Worm (Caenorhabditis elegans) whole organism, mixed stage, embryonic: ENCODE measurements around the gene srg-22.
"Not testable (repeated sequence)": the region's sequence is repeated elsewhere in the genome, so short reads cannot be mapped to it uniquely, and the experiment has no call there.

Source experiments
- M03D4.4 ChIP-seq: sonication (generic microtip); optimal IDR thresholded peaks from 2 replicates; lab custom pipeline; 2017; ENCODE audit warnings: mild to moderate bottlenecking, missing genetic modification characterization, missing compliant biosample characterization
- bed-3 ChIP-seq: fragments of 200-800 bp; sonication (Bioruptor generic); optimal IDR thresholded peaks from 3 replicates; lab custom pipeline; 2018; ENCODE audit warnings: mild to moderate bottlenecking, missing genetic modification characterization, moderate library complexity, missing compliant biosample characterization
- blmp-1 ChIP-seq: fragments of 150-350 bp; optimal IDR thresholded peaks from 2 replicates; lab custom pipeline; 2014; ENCODE audit warnings: missing biosample characterization, missing genetic modification characterization
- ceh-39 ChIP-seq: fragments of 150-350 bp; optimal IDR thresholded peaks from 2 replicates; lab custom pipeline; 2014; ENCODE audit warnings: missing biosample characterization, missing genetic modification characterization
- ceh-43 ChIP-seq: fragments of 200-800 bp; sonication (Bioruptor generic); optimal IDR thresholded peaks from 2 replicates; lab custom pipeline; 2018; ENCODE audit warnings: mild to moderate bottlenecking, missing genetic modification characterization, moderate library complexity, missing compliant biosample characterization
- ceh-83 ChIP-seq: fragments of 200-800 bp; sonication (Bioruptor generic); optimal IDR thresholded peaks from 2 replicates; lab custom pipeline; 2018; ENCODE audit warnings: mild to moderate bottlenecking, missing genetic modification characterization, missing compliant biosample characterization
- ces-1 ChIP-seq: fragments of 150-350 bp; optimal IDR thresholded peaks from 2 replicates; lab custom pipeline; 2014; ENCODE audit warnings: missing biosample characterization, missing genetic modification reagents, missing genetic modification characterization
- cnd-1 ChIP-seq: fragments of 200-800 bp; sonication (Bioruptor generic); optimal IDR thresholded peaks from 2 replicates; lab custom pipeline; 2018; ENCODE audit warnings: mild to moderate bottlenecking, missing genetic modification characterization, missing compliant biosample characterization
- drap-1 ChIP-seq: fragments of 200-800 bp; sonication (Bioruptor generic); optimal IDR thresholded peaks from 3 replicates; lab custom pipeline; 2018; ENCODE audit warnings: mild to moderate bottlenecking, missing genetic modification characterization, missing compliant biosample characterization
- elt-1 ChIP-seq: sonication (generic microtip); optimal IDR thresholded peaks from 2 replicates; lab custom pipeline; 2017; ENCODE audit warnings: missing genetic modification characterization, mild to moderate bottlenecking, missing compliant biosample characterization, antibody characterized with exemption, moderate library complexity, borderline replicate concordance; ENCODE audit not compliant: insufficient read depth
- elt-3 ChIP-seq: fragments of 150-350 bp; optimal IDR thresholded peaks from 2 replicates; lab custom pipeline; 2014; ENCODE audit warnings: missing biosample characterization, missing genetic modification characterization
- flh-1 ChIP-seq: fragments of 200-800 bp; sonication (Bioruptor generic); optimal IDR thresholded peaks from 2 replicates; lab custom pipeline; 2018; ENCODE audit warnings: mild to moderate bottlenecking, missing genetic modification characterization, moderate library complexity, missing compliant biosample characterization
- ham-2 ChIP-seq: fragments of 200-800 bp; sonication (Bioruptor generic); optimal IDR thresholded peaks from 2 replicates; lab custom pipeline; 2018; ENCODE audit warnings: mild to moderate bottlenecking, missing genetic modification characterization, missing compliant biosample characterization
- hlh-1 ChIP-seq: fragments of 150-350 bp; optimal IDR thresholded peaks from 2 replicates; lab custom pipeline; 2014; ENCODE audit warnings: missing biosample characterization, missing genetic modification reagents, missing genetic modification characterization
- lin-13 ChIP-seq: fragments of 150-350 bp; optimal IDR thresholded peaks from 2 replicates; lab custom pipeline; 2014; ENCODE audit warnings: missing biosample characterization, missing genetic modification characterization
- lin-32 ChIP-seq: fragments of 200-800 bp; sonication (Bioruptor generic); optimal IDR thresholded peaks from 2 replicates; lab custom pipeline; 2018; ENCODE audit warnings: mild to moderate bottlenecking, missing genetic modification characterization, missing compliant biosample characterization
- lsy-2 ChIP-seq: fragments of 150-350 bp; optimal IDR thresholded peaks from 2 replicates; lab custom pipeline; 2014; ENCODE audit warnings: missing biosample characterization, missing genetic modification characterization
- mep-1 ChIP-seq: fragments of 150-350 bp; optimal IDR thresholded peaks from 2 replicates; lab custom pipeline; 2017; ENCODE audit warnings: missing biosample characterization, missing genetic modification reagents, missing genetic modification characterization, inconsistent platforms
- mls-2 ChIP-seq: sonication (generic microtip); optimal IDR thresholded peaks from 2 replicates; lab custom pipeline; 2016; ENCODE audit warnings: mild to moderate bottlenecking, missing genetic modification characterization, moderate library complexity, missing compliant biosample characterization
- nhr-2 ChIP-seq: fragments of 150-350 bp; optimal IDR thresholded peaks from 2 replicates; lab custom pipeline; 2014; ENCODE audit warnings: missing biosample characterization, missing genetic modification characterization
- nhr-237 ChIP-seq: fragments of 150-350 bp; optimal IDR thresholded peaks from 2 replicates; lab custom pipeline; 2014; ENCODE audit warnings: missing biosample characterization, missing genetic modification characterization
- nhr-28 ChIP-seq: fragments of 150-350 bp; optimal IDR thresholded peaks from 2 replicates; lab custom pipeline; 2014; ENCODE audit warnings: missing biosample characterization, missing genetic modification characterization
- nhr-76 ChIP-seq: sonication (generic microtip); optimal IDR thresholded peaks from 2 replicates; lab custom pipeline; 2017; ENCODE audit warnings: missing biosample characterization, missing genetic modification characterization
- pha-4 ChIP-seq: fragments of 150-350 bp; optimal IDR thresholded peaks from 2 replicates; lab custom pipeline; 2018; ENCODE audit warnings: missing biosample characterization, missing genetic modification reagents, missing genetic modification characterization
- sem-2 ChIP-seq: fragments of 200-800 bp; sonication (Bioruptor generic); optimal IDR thresholded peaks from 2 replicates; lab custom pipeline; 2018; ENCODE audit warnings: mild to moderate bottlenecking, missing genetic modification characterization, missing compliant biosample characterization
- snpc-4 ChIP-seq: fragments of 150-350 bp; optimal IDR thresholded peaks from 2 replicates; lab custom pipeline; 2014; ENCODE audit warnings: missing biosample characterization, missing genetic modification characterization
- sptf-1 ChIP-seq: sonication (generic microtip); optimal IDR thresholded peaks from 2 replicates; lab custom pipeline; 2017; ENCODE audit warnings: mild to moderate bottlenecking, missing genetic modification characterization, moderate library complexity, missing compliant biosample characterization
- tbx-8 ChIP-seq: fragments of 200-800 bp; sonication (Bioruptor generic); optimal IDR thresholded peaks from 2 replicates; lab custom pipeline; 2018; ENCODE audit warnings: mild to moderate bottlenecking, missing genetic modification characterization, moderate library complexity, missing compliant biosample characterization
- unc-120 ChIP-seq: sonication (generic microtip); optimal IDR thresholded peaks from 2 replicates; lab custom pipeline; 2017; ENCODE audit warnings: missing genetic modification characterization, missing compliant biosample characterization; ENCODE audit not compliant: poor library complexity, severe bottlenecking
- unc-39 ChIP-seq: fragments of 150-350 bp; optimal IDR thresholded peaks from 2 replicates; lab custom pipeline; 2014; ENCODE audit warnings: missing biosample characterization, missing genetic modification characterization
- unc-62 ChIP-seq: fragments of 150-350 bp; optimal IDR thresholded peaks from 2 replicates; lab custom pipeline; 2014; ENCODE audit warnings: missing biosample characterization, missing genetic modification reagents, missing genetic modification characterization
- ztf-11 ChIP-seq: fragments of 150-350 bp; optimal IDR thresholded peaks from 2 replicates; lab custom pipeline; 2014; ENCODE audit warnings: missing biosample characterization, missing genetic modification characterization

The srg-22 gene

DNA sequence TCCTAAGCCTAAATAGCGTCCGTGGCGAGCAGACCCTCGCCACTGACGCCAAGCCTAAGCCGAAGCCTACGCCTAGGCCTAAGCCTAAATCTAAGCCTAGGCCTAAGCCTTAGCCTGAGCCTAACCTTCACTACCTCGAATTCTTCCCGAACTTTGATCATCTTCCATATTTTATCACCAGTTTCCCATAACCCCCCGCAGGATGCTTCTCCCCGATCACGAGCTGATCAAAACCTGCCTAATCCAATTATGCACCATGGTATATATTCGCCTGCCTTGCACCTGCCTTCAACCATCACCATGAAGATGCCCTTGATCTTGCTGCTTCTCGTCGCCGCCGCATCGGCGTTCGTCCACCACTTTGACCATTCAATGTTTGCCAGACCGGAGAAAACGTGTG, 33.5 kb upstream of the srg-22 start, which contains the start of gene ins-31:
Gene ins-31 (plus strand): TSS at position 301 of the 400 bp plus-strand sequence.
- TF ChIP-seq unc-39 (tag; lab: Kevin White, UChicago); sem-2 (GFP tag; lab: Kevin White, UChicago); mep-1 (tag; lab: Kevin White, UChicago): not testable (repeated sequence)

ce11 chrII:3126341-3126740, 33.1 kb upstream of the srg-22 start, which contains the start of gene ins-19:
Gene ins-19 (minus strand): TSS chrII:3126441.
- TF ChIP-seq lsy-2 (tag; lab: Kevin White, UChicago) (no peak), ceh-39 (no peak), flh-1 (GFP tag; lab: Kevin White, UChicago) (no peak), elt-1 (tag; lab: Kevin White, UChicago) (no peak), sptf-1 (no peak), unc-39 (tag; lab: Kevin White, UChicago) (no peak), elt-3 (tag; lab: Kevin White, UChicago) (no peak), blmp-1 (tag; lab: Kevin White, UChicago) (no peak), unc-120 (no peak), nhr-2 (tag; lab: Kevin White, UChicago) (no peak), sem-2 (GFP tag; lab: Kevin White, UChicago) (no peak), drap-1 (GFP tag; lab: Kevin White, UChicago) (no peak), nhr-237 (tag; lab: Kevin White, UChicago) (no peak), lin-13 (tag; lab: Kevin White, UChicago) (no peak), mls-2 (tag; lab: Kevin White, UChicago) (no peak), lin-32 (GFP tag; lab: Kevin White, UChicago) (no peak), ztf-11 (no peak), nhr-76 (no peak), ham-2 (GFP tag; lab: Kevin White, UChicago) (no peak), snpc-4 (no peak)
- TF ChIP-seq, all 35 proteins: peak for 0

- TF ChIP-seq ces-1 (GFP tag; lab: Kevin White, UChicago) (no peak), nhr-237 (tag; lab: Kevin White, UChicago) (no peak), unc-62 (no peak), flh-1 (GFP tag; lab: Kevin White, UChicago) (no peak), bed-3 (GFP tag; lab: Kevin White, UChicago) (no peak), sptf-1 (no peak), lin-13 (tag; lab: Kevin White, UChicago) (no peak), cnd-1 (tag; lab: Kevin White, UChicago) (no peak), blmp-1 (tag; lab: Kevin White, UChicago) (no peak), hlh-1 (tag; lab: Kevin White, UChicago) (no peak)
Measured at ce11 chrII:3123206-3123605, 30.0 kb upstream of the srg-22 start, which contains the start of gene srh-71. Gene srh-71 (plus strand): TSS chrII:3123506.

- TF ChIP-seq unc-62 (peak; percentile 28), ceh-83 (GFP tag; lab: Kevin White, UChicago) (no peak), ceh-39 (peak; percentile 9), mep-1 (tag; lab: Kevin White, UChicago) (peak; percentile 53), lin-13 (tag; lab: Kevin White, UChicago) (peak; percentile 17), hlh-1 (tag; lab: Kevin White, UChicago) (peak; percentile 18), pha-4 (tag; lab: Kevin White, UChicago) (peak; percentile 33), sptf-1 (peak; percentile 30), flh-1 (GFP tag; lab: Kevin White, UChicago) (no peak), nhr-28 (tag; lab: Kevin White, UChicago) (no peak)
Measured at ce11 chrII:3118907-3119382, 25.7 kb upstream of the srg-22 start, which contains the start of gene T10D4.6. Gene T10D4.6 (plus strand): TSS chrII:3119332.

- TF ChIP-seq ceh-43 (no peak), lsy-2 (tag; lab: Kevin White, UChicago) (no peak), ham-2 (GFP tag; lab: Kevin White, UChicago) (no peak), flh-1 (GFP tag; lab: Kevin White, UChicago) (no peak), M03D4.4 (tag; lab: Kevin White, UChicago) (no peak), drap-1 (GFP tag; lab: Kevin White, UChicago) (no peak), mls-2 (tag; lab: Kevin White, UChicago) (no peak), tbx-8 (no peak), elt-3 (tag; lab: Kevin White, UChicago) (no peak), unc-39 (tag; lab: Kevin White, UChicago) (no peak)
Measured at ce11 chrII:3117471-3117870, 24.2 kb upstream of the srg-22 start, which contains the start of gene T10D4.7. Gene T10D4.7 (plus strand): TSS chrII:3117771.
